Fruit fly (Drosophila melanogaster) Kc167 (cell line): ENCODE measurements around the gene CG34001.

Experiments used
- Myc ChIP-seq: fragments of >200 bp; optimal IDR thresholded peaks from 2 replicates; lab custom pipeline; 2017; ENCODE audit warnings: missing external identifiers
- Sin3A ChIP-seq: fragments of >200 bp; optimal IDR thresholded peaks from 2 replicates; lab custom pipeline; 2018; ENCODE audit warnings: missing external identifiers
- h ChIP-seq: fragments of >200 bp; optimal IDR thresholded peaks from 3 replicates; lab custom pipeline; 2018; ENCODE audit warnings: missing external identifiers
- insv ChIP-seq: fragments of >200 bp; optimal IDR thresholded peaks from 3 replicates; lab custom pipeline; 2018; ENCODE audit warnings: missing external identifiers
- psq ChIP-seq: fragments of >200 bp; optimal IDR thresholded peaks from 2 replicates; lab custom pipeline; 2017; ENCODE audit warnings: missing external identifiers
- ttk ChIP-seq: sonication (Bioruptor generic); optimal IDR thresholded peaks from 2 replicates; lab custom pipeline; 2017; ENCODE audit warnings: missing external identifiers

dm6 chr3L:10672540-10672939, 41.7 kb downstream of the CG34001 start:
- no peak for TF ChIP-seq psq (lab: Kevin White, UChicago)
- no peak for TF ChIP-seq insv (lab: Kevin White, UChicago)
- no peak for TF ChIP-seq Myc
- no peak for TF ChIP-seq ttk
- TF ChIP-seq Sin3A (lab: Kevin White, UChicago) = no peak
- TF ChIP-seq h (lab: Kevin White, UChicago) = no peak
